Worm (Caenorhabditis elegans): Measurements from ENCODE around the gene hyl-1.

The hyl-1 gene

DNA sequence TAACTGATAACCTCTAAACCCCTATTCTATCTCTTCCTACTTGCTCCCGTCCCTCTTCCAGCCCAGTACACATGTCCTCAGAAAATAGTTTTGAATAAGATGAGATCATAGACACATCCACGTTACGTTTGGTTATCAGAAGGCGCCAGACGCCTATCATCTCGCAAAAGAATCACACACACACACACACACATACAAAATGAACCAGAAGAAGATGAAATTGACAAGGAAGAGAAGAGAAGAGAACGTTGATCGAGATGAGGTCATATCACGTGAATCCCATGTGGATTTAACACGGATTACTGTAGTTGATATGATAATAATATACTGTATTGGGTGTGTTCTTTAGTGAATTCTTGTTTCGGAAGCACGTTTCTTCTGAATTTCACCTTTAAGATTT, 12.9 kb upstream of the hyl-1 start:
- no peak for TF ChIP-seq ets-5 (GFP tag; IDR thresholded peaks at IDR 0.05)
- TF ChIP-seq xbp-1 (tag; optimal IDR thresholded peaks at IDR 0.05), result peak; percentile 31
- peak; percentile 85 for TF ChIP-seq snu-23 (GFP tag; optimal IDR thresholded peaks at IDR 0.05)
- TF ChIP-seq nhr-71 (tag; optimal IDR thresholded peaks at IDR 0.05), result peak; percentile 94
- peak; percentile 49 for TF ChIP-seq unc-130 (tag; optimal IDR thresholded peaks at IDR 0.05)
- TF ChIP-seq rnt-1 (tag; optimal IDR thresholded peaks at IDR 0.05), result peak; percentile 83
- no peak for TF ChIP-seq lin-13 (GFP tag; optimal IDR thresholded peaks at IDR 0.05)
- TF ChIP-seq swsn-7 (tag; optimal IDR thresholded peaks at IDR 0.05), result peak; percentile 44
- TF ChIP-seq blmp-1 (tag; optimal IDR thresholded peaks at IDR 0.05), result peak; percentile 86
- peak; percentile 1 for TF ChIP-seq skn-1 (tag; optimal IDR thresholded peaks at IDR 0.05)
- TF ChIP-seq C16A3.4 (tag; optimal IDR thresholded peaks at IDR 0.05), result peak; percentile 50
- TF ChIP-seq unc-62 (GFP tag; optimal IDR thresholded peaks at IDR 0.05), result no peak
- TF ChIP-seq lsy-2 (tag; optimal IDR thresholded peaks at IDR 0.05), result peak; percentile 73 to 91
- peak; percentile 94 for TF ChIP-seq lin-14 (GFP tag; optimal IDR thresholded peaks at IDR 0.05)
- TF ChIP-seq sox-4 (tag; optimal IDR thresholded peaks at IDR 0.05), result peak; percentile 39
- peak; percentile 49 for TF ChIP-seq irx-1 (tag; optimal IDR thresholded peaks at IDR 0.05)
- TF ChIP-seq nhr-11 (tag; optimal IDR thresholded peaks at IDR 0.05), result peak; percentile 66
- TF ChIP-seq elt-2 (tag; optimal IDR thresholded peaks at IDR 0.05), result peak; percentile 37
- no peak for TF ChIP-seq pax-3 (tag; optimal IDR thresholded peaks at IDR 0.05)
- TF ChIP-seq ama-1 (optimal IDR thresholded peaks at IDR 0.05), result no peak
- TF ChIP-seq ceh-90 (tag; optimal IDR thresholded peaks at IDR 0.05), result no peak
- peak; percentile 93 for TF ChIP-seq nhr-20 (tag; optimal IDR thresholded peaks at IDR 0.05)
- no peak for TF ChIP-seq fkh-10 (GFP tag; optimal IDR thresholded peaks at IDR 0.05)
- TF ChIP-seq ztf-4 (tag; optimal IDR thresholded peaks at IDR 0.05), result peak; percentile 71
- no peak for TF ChIP-seq pqm-1 (tag; optimal IDR thresholded peaks at IDR 0.05)
- TF ChIP-seq elt-3 (tag; optimal IDR thresholded peaks at IDR 0.05), result peak in 3 of 6 experiments; percentile 56 to 97 (median 90)
- TF ChIP-seq efl-1 (optimal IDR thresholded peaks at IDR 0.05), result peak; percentile 18 to 37
- TF ChIP-seq efl-1 (GFP tag; optimal IDR thresholded peaks at IDR 0.05 in 1 of 2), result peak; percentile 7 to 93
- TF ChIP-seq egl-27 (tag; optimal IDR thresholded peaks at IDR 0.05), result peak in 1 of 2 experiments; percentile 80
- TF ChIP-seq nhr-85 (tag), result peak; percentile 94
- TF ChIP-seq snpc-4 (tag; optimal IDR thresholded peaks at IDR 0.05), result no peak
- TF ChIP-seq mdl-1 (tag; optimal IDR thresholded peaks at IDR 0.05), result peak in 1 of 2 experiments; percentile 91
- TF ChIP-seq lin-35 (GFP tag; optimal IDR thresholded peaks at IDR 0.05), result peak in 1 of 2 experiments; percentile 67
- peak; percentile 88 for TF ChIP-seq nhr-19 (GFP tag; conservative IDR thresholded peaks at IDR 0.05)
- TF ChIP-seq lir-3 (tag; optimal IDR thresholded peaks at IDR 0.05; ENCODE audit: poor library complexity), result peak; percentile 32
- TF ChIP-seq nhr-90 (tag; optimal IDR thresholded peaks at IDR 0.05; ENCODE audit: poor library complexity), result peak; percentile 59
- peak; percentile 82 for TF ChIP-seq tbx-2 (tag; optimal IDR thresholded peaks at IDR 0.05)
- TF ChIP-seq nhr-47 (tag; optimal IDR thresholded peaks at IDR 0.05), result peak; percentile 61
- TF ChIP-seq ceh-63 (GFP tag; optimal IDR thresholded peaks at IDR 0.05), result no peak
- peak in 1 of 3 experiments; percentile 25 for TF ChIP-seq dpl-1 (GFP tag; optimal IDR thresholded peaks at IDR 0.05)
- TF ChIP-seq mep-1 (tag; optimal IDR thresholded peaks at IDR 0.05), result peak; percentile 67
- no peak for TF ChIP-seq egl-13 (tag; optimal IDR thresholded peaks at IDR 0.05)

DNA sequence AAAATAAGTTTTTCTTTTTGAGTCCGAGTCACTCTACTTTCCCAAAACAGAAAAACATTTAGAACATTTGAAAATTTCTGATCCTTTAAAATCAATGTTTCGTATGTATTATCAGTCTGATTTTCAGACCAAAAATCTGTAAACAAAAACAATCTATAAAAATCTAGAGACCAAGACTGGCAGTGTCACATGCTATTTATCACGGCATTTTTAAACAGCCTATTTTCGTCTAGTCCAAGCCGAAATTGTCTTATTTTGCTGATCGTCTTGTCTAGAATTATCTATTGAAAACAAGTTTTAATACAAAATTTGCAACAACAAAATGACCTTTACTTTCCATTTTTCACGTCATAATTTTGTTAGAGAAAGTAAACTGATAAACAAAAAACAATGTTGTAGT, 12.3 kb upstream of the hyl-1 start:
- no peak for TF ChIP-seq nhr-11 (tag; optimal IDR thresholded peaks at IDR 0.05)
- peak; percentile 6 for TF ChIP-seq elt-2 (tag; optimal IDR thresholded peaks at IDR 0.05)
- TF ChIP-seq nhr-76 (tag; optimal IDR thresholded peaks at IDR 0.05), result no peak
- TF ChIP-seq hlh-17 (GFP tag; optimal IDR thresholded peaks at IDR 0.05; ENCODE audit: borderline replicate concordance), result no peak
